Worm (Caenorhabditis elegans) whole organism, midembryonic: Measurements from ENCODE around the gene hlh-30.

Experiments used
- T22C8.4 ChIP-seq: fragments of 200-800 bp; sonication (Bioruptor generic); IDR thresholded peaks from 2 replicates; pipeline ENCODE4 v1.3.6; 2022; ENCODE audit warnings: missing genetic modification characterization, missing compliant biosample characterization
- cog-1 ChIP-seq: sonication (generic microtip); optimal IDR thresholded peaks from 2 replicates; lab custom pipeline; 2016; ENCODE audit warnings: missing genetic modification characterization, missing compliant biosample characterization
- flt-1 ChIP-seq: fragments of 200-800 bp; sonication (Bioruptor generic); IDR thresholded peaks from 2 replicates; pipeline ENCODE4 v1.3.6; 2022; ENCODE audit warnings: missing genetic modification characterization, missing compliant biosample characterization
- med-1 ChIP-seq: sonication (generic microtip); optimal IDR thresholded peaks from 2 replicates; lab custom pipeline; 2017; ENCODE audit warnings: missing genetic modification characterization, mild to moderate bottlenecking, missing compliant biosample characterization, antibody characterized with exemption, missing genetic modification reagents; ENCODE audit not compliant: insufficient read depth
- ref-1 ChIP-seq: fragments of 200-800 bp; sonication (Bioruptor generic); conservative IDR thresholded peaks from 2 replicates; pipeline ENCODE4 v1.3.6; 2022; ENCODE audit warnings: missing genetic modification reagents, missing genetic modification characterization, missing compliant biosample characterization
- tab-1 ChIP-seq: fragments of 200-800 bp; sonication (Bioruptor generic); IDR thresholded peaks from 2 replicates; pipeline ENCODE4 v1.3.6; 2022; ENCODE audit warnings: missing genetic modification characterization, missing compliant biosample characterization
- ztf-23 ChIP-seq: fragments of 200-800 bp; sonication (Bioruptor generic); IDR thresholded peaks from 2 replicates; pipeline ENCODE4 v1.3.6; 2022; ENCODE audit warnings: missing genetic modification reagents, missing genetic modification characterization, missing compliant biosample characterization
- ztf-29 ChIP-seq: fragments of 200-800 bp; sonication (Bioruptor generic); IDR thresholded peaks from 2 replicates; pipeline ENCODE4 v1.3.6; 2022; ENCODE audit warnings: missing genetic modification reagents, missing genetic modification characterization, missing compliant biosample characterization

DNA sequence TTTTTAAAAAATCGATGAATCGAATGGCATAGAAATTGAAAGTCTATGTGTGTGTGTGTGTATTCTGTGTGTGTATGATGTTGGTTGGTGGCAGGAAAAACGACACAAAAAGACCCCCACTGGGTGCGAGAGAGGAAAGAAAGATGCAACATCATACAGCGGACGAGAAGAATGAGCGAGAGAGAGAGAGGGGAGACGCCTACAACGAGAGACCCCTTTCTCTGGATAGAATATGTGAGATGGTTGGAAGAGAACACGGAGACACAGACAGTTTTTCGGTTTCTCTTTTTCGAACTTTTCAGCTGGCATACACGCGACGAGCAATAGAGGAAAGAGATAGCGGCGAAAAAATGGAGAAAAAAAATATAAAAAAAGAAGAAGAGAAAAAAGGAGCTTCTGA lies 14.9 kb downstream of the hlh-30 start:
- TF ChIP-seq tab-1 (GFP tag; lab: Robert Waterston, UW) (no peak), ztf-23 (GFP tag; lab: Robert Waterston, UW) (no peak), flt-1 (GFP tag; lab: Robert Waterston, UW) (peak; percentile 52; the same call in 1 of the 2 replicates), cog-1 (no peak), ztf-29 (GFP tag; lab: Robert Waterston, UW) (no peak), T22C8.4 (GFP tag; lab: Robert Waterston, UW) (no peak), med-1 (GFP tag; lab: Kevin White, UChicago) (no peak), ref-1 (no peak)
